Worm (Caenorhabditis elegans): ENCODE results near the gene ave-1.

- TF ChIP-seq ces-1 (GFP tag; optimal IDR thresholded peaks at IDR 0.05), result no peak
- TF ChIP-seq unc-62 (GFP tag; optimal IDR thresholded peaks at IDR 0.05), result no peak
- TF ChIP-seq lin-13 (tag; optimal IDR thresholded peaks at IDR 0.05), result no peak
These were observed 22.1 kb upstream of the ave-1 start, which contains the start of gene tmem-120 for ce11 chrIII:1517893-1518292.
